Worm (Caenorhabditis elegans): ENCODE data around the gene ZK813.7.

The ZK813.7 gene

DNA sequence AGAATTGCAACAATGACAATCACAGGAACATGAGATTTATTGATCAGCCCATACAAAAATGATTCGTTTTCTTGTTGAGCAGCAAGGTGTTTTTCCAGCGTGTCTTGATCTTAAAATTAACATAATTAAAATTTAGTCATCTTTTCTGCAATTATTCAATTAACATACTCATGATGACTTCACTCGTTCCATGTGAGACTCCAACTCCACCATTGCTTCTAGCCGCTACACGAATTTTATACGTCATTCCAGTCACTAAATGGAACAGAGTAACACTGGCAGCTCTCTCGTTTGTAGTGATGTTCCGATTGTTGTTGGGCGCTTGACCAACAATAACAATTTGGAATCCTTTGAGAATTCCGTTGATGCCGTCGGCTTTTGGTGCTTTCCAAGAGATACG, 9.3 kb downstream of the ZK813.7 start:
- no peak for TF ChIP-seq cog-1 (tag; optimal IDR thresholded peaks at IDR 0.05)
- TF ChIP-seq flt-1 (GFP tag; IDR thresholded peaks at IDR 0.05): no peak
- no peak for TF ChIP-seq ztf-23 (GFP tag; IDR thresholded peaks at IDR 0.05)
- TF ChIP-seq klf-2 (GFP tag; conservative IDR thresholded peaks at IDR 0.05): no peak
- TF ChIP-seq ztf-29 (GFP tag; IDR thresholded peaks at IDR 0.05): no peak
- no peak for TF ChIP-seq med-1 (GFP tag; optimal IDR thresholded peaks at IDR 0.05; ENCODE audit: insufficient read depth)
- TF ChIP-seq ref-1 (GFP tag; conservative IDR thresholded peaks at IDR 0.05): no peak
- TF ChIP-seq T22C8.4 (GFP tag; IDR thresholded peaks at IDR 0.05): no peak
- TF ChIP-seq tab-1 (GFP tag; IDR thresholded peaks at IDR 0.05): no peak

ce11 chrX:3455561-3455960, 10.9 kb downstream of the ZK813.7 start:
- no peak for TF ChIP-seq med-1 (GFP tag; optimal IDR thresholded peaks at IDR 0.05; ENCODE audit: insufficient read depth)
- no peak for TF ChIP-seq flt-1 (GFP tag; IDR thresholded peaks at IDR 0.05)
- no peak for TF ChIP-seq ztf-29 (GFP tag; IDR thresholded peaks at IDR 0.05)
- no peak for TF ChIP-seq tab-1 (GFP tag; IDR thresholded peaks at IDR 0.05)
- TF ChIP-seq ref-1 (GFP tag; conservative IDR thresholded peaks at IDR 0.05): no peak
- no peak for TF ChIP-seq ztf-23 (GFP tag; IDR thresholded peaks at IDR 0.05)
- TF ChIP-seq klf-2 (GFP tag; conservative IDR thresholded peaks at IDR 0.05): no peak
- TF ChIP-seq cog-1 (tag; optimal IDR thresholded peaks at IDR 0.05): no peak
- no peak for TF ChIP-seq T22C8.4 (GFP tag; IDR thresholded peaks at IDR 0.05)

ce11 chrX:3462086-3462485, 17.5 kb downstream of the ZK813.7 start:
- TF ChIP-seq ztf-23 (GFP tag; IDR thresholded peaks at IDR 0.05): no peak
- TF ChIP-seq ztf-29 (GFP tag; IDR thresholded peaks at IDR 0.05): no peak
- TF ChIP-seq T22C8.4 (GFP tag; IDR thresholded peaks at IDR 0.05): no peak
- no peak for TF ChIP-seq flt-1 (GFP tag; IDR thresholded peaks at IDR 0.05)
- no peak for TF ChIP-seq cog-1 (tag; optimal IDR thresholded peaks at IDR 0.05)
- TF ChIP-seq klf-2 (GFP tag; conservative IDR thresholded peaks at IDR 0.05): no peak
- TF ChIP-seq tab-1 (GFP tag; IDR thresholded peaks at IDR 0.05): no peak
- no peak for TF ChIP-seq med-1 (GFP tag; optimal IDR thresholded peaks at IDR 0.05; ENCODE audit: insufficient read depth)
- TF ChIP-seq ref-1 (GFP tag; conservative IDR thresholded peaks at IDR 0.05): no peak

DNA sequence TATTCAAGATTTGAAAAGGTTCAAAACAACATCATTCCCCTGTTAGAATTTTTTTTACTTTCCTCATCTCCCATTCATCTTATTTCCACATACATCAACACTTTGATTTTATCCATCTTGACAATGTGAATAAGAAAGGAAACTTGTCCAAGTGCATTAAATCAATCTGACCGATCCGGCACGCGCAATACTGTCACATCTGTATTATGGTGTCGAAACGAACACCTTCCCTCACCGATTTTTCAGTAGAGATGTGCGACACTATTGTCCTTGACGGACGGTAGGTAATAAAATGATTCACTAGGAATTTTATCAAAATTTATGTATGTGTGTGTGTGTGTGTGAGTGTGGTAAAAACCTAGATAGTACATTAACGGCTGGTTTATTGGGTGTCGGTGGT, 19.3 kb downstream of the ZK813.7 start:
- TF ChIP-seq cog-1 (tag; optimal IDR thresholded peaks at IDR 0.05) (no peak), klf-2 (GFP tag; conservative IDR thresholded peaks at IDR 0.05) (no peak), tab-1 (GFP tag; IDR thresholded peaks at IDR 0.05) (no peak), med-1 (GFP tag; optimal IDR thresholded peaks at IDR 0.05; ENCODE audit: insufficient read depth) (no peak), ztf-29 (GFP tag; IDR thresholded peaks at IDR 0.05) (no peak), ref-1 (GFP tag; conservative IDR thresholded peaks at IDR 0.05) (no peak), T22C8.4 (GFP tag; IDR thresholded peaks at IDR 0.05) (no peak), flt-1 (GFP tag; IDR thresholded peaks at IDR 0.05) (no peak), ztf-23 (GFP tag; IDR thresholded peaks at IDR 0.05) (no peak)

ce11 chrX:3464309-3465038, 19.9 kb downstream of the ZK813.7 start:
- TF ChIP-seq ztf-23 (GFP tag; IDR thresholded peaks at IDR 0.05): no peak

DNA sequence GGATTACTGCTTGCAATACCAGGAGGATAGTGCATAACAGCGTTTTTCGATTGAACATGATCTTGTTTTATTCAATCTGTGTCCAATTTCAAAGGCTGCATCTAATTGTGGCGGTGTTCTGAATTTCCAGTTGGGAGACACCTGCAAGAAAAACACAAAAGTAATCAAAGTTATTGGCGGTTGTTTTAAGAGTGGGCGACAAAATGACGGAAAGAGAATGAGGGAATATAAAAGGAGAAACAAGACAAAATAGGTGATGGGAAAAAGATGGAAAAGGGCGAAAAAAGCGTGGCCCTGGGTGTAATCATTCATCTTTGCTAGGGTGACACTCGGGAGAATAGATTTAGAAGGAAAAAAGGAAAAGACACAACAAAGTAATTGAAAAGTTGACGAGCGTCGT, 21.2 kb downstream of the ZK813.7 start, which contains the start of the genes ZK377.15 and sax-3:
TSS of gene ZK377.15 (minus strand) at position 101 of the 400 bp plus-strand sequence.
TSS of gene sax-3 (minus strand) at position 143 of the 400 bp plus-strand sequence.
- TF ChIP-seq ztf-29 (GFP tag; IDR thresholded peaks at IDR 0.05) (no peak), T22C8.4 (GFP tag; IDR thresholded peaks at IDR 0.05) (no peak), klf-2 (GFP tag; conservative IDR thresholded peaks at IDR 0.05) (no peak), tab-1 (GFP tag; IDR thresholded peaks at IDR 0.05) (no peak), ref-1 (GFP tag; conservative IDR thresholded peaks at IDR 0.05) (no peak)

- TF ChIP-seq ref-1 (GFP tag; conservative IDR thresholded peaks at IDR 0.05) (no peak), T22C8.4 (GFP tag; IDR thresholded peaks at IDR 0.05) (peak; percentile 62; the same call in 1 of the 2 replicates), flt-1 (GFP tag; IDR thresholded peaks at IDR 0.05) (peak; percentile 36; the same call in 1 of the 2 replicates), ztf-23 (GFP tag; IDR thresholded peaks at IDR 0.05) (0 out of 2 replicates have a peak, but pooled peaks have one; percentile 35)
Observed at ce11 chrX:3467004-3467761, 22.6 kb downstream of the ZK813.7 start.

- TF ChIP-seq cog-1 (tag; optimal IDR thresholded peaks at IDR 0.05) (no peak), tab-1 (GFP tag; IDR thresholded peaks at IDR 0.05) (no peak), ztf-23 (GFP tag; IDR thresholded peaks at IDR 0.05) (no peak), ztf-29 (GFP tag; IDR thresholded peaks at IDR 0.05) (no peak)
Observed at ce11 chrX:3467958-3468357, 23.3 kb downstream of the ZK813.7 start.

DNA sequence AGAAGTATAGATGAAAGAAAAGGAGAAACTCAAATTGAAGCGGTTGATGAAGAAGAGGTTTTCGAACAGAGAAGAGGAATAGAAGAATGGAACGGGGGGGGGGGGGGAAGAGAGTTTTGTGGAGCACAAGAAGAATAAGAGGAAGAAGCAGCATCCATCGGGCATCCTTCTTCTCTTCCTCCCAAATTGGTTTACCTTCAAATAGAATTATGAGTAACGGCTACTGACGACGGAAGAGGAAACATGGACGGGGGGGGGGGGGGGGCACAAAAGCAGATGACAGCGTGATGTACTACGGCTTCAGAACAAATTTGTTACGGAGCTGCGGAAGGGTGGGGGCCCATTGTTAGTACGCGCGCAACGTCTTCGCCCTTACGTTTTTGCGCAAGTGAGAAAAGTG, 24.7 kb downstream of the ZK813.7 start:
- TF ChIP-seq T22C8.4 (GFP tag; IDR thresholded peaks at IDR 0.05): no peak
- no peak for TF ChIP-seq ztf-23 (GFP tag; IDR thresholded peaks at IDR 0.05)
- TF ChIP-seq tab-1 (GFP tag; IDR thresholded peaks at IDR 0.05): 0 out of 2 replicates have a peak, but pooled peaks have one; percentile 44
- 0 out of 2 replicates have a peak, but pooled peaks have one; percentile 38 for TF ChIP-seq flt-1 (GFP tag; IDR thresholded peaks at IDR 0.05)
- no peak for TF ChIP-seq cog-1 (tag; optimal IDR thresholded peaks at IDR 0.05)
- TF ChIP-seq med-1 (GFP tag; optimal IDR thresholded peaks at IDR 0.05; ENCODE audit: insufficient read depth): no peak
- no peak for TF ChIP-seq ref-1 (GFP tag; conservative IDR thresholded peaks at IDR 0.05)

DNA sequence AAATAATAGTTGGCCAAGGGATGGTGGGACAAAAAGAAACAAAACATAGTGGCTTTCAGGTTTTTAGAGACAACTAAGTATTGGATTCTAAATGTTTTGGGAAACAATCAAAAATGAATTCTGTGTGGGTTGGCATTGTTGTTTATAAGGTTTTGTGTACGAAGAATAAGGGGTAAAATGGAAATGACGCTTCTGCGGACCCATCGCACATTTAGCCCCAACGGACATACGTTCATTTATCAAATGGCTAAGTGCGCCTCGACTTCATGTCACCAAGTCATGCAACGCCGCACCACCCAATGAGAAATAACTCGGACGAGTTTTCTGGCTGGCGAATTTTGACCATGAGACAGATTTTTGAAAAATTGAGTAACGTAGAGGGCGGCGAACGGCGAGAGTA, 25.7 kb downstream of the ZK813.7 start:
- TF ChIP-seq ref-1 (GFP tag; conservative IDR thresholded peaks at IDR 0.05) (no peak), T22C8.4 (GFP tag; IDR thresholded peaks at IDR 0.05) (no peak), klf-2 (GFP tag; conservative IDR thresholded peaks at IDR 0.05) (no peak), med-1 (GFP tag; optimal IDR thresholded peaks at IDR 0.05; ENCODE audit: insufficient read depth) (no peak), tab-1 (GFP tag; IDR thresholded peaks at IDR 0.05) (no peak), flt-1 (GFP tag; IDR thresholded peaks at IDR 0.05) (no peak)

All from whole organism, midembryonic.